Fruit fly (Drosophila melanogaster): ENCODE data around the gene TSG101.

Gene TSG101

dm6 chr3L:16800026-16800425 is 42.1 kb upstream of the TSG101 start (continued):
- TF ChIP-seq fru (optimal IDR thresholded peaks at IDR 0.05) (no peak), Asciz (GFP tag; optimal IDR thresholded peaks at IDR 0.05) (peak; percentile 20), Ets65A (GFP tag) (no peak), Atf-2 (GFP tag; optimal IDR thresholded peaks at IDR 0.05) (no peak), Nf-YB (GFP tag; optimal IDR thresholded peaks at IDR 0.05) (no peak), CG17568 (GFP tag; optimal IDR thresholded peaks at IDR 0.05) (no peak)

dm6 chr3L:16801499-16802452 is 40.3 kb upstream of the TSG101 start:
- TF ChIP-seq CG17328 (GFP tag; IDR thresholded peaks at IDR 0.05) (no peak), CG13296 (GFP tag; optimal IDR thresholded peaks at IDR 0.05) (no peak), salm (tag; optimal IDR thresholded peaks at IDR 0.05) (no peak), CG9727 (GFP tag; optimal IDR thresholded peaks at IDR 0.05) (peak; percentile 81), CG2199 (GFP tag; IDR thresholded peaks at IDR 0.05) (no peak; the same call in 2 of the 3 replicates), Six4 (GFP tag; optimal IDR thresholded peaks at IDR 0.05) (peak; percentile 32), phol (tag; optimal IDR thresholded peaks at IDR 0.05) (peak; percentile 70), Dll (GFP tag; IDR thresholded peaks at IDR 0.05; ENCODE audit: partially characterized antibody) (no peak), dmrt99B (tag; optimal IDR thresholded peaks at IDR 0.05) (peak; percentile 49), corto (GFP tag; optimal IDR thresholded peaks at IDR 0.05) (no peak), CG14710 (tag; optimal IDR thresholded peaks at IDR 0.05) (peak; percentile 67), CG5245 (GFP tag; optimal IDR thresholded peaks at IDR 0.05) (peak; percentile 53), Hr78 (GFP tag; optimal IDR thresholded peaks at IDR 0.05) (peak in 1 of 2 experiments; percentile 34), Opbp (GFP tag; IDR thresholded peaks at IDR 0.05; ENCODE audit: partially characterized antibody) (no peak), CG4328 (GFP tag; optimal IDR thresholded peaks at IDR 0.05) (no peak), maf-S (GFP tag; optimal IDR thresholded peaks at IDR 0.05) (no peak), Abd-B (GFP tag; optimal IDR thresholded peaks at IDR 0.05) (peak; percentile 28), her (GFP tag; optimal IDR thresholded peaks at IDR 0.05) (no peak), HLHmδ (GFP tag; optimal IDR thresholded peaks at IDR 0.05) (no peak), Elba2 (GFP tag; optimal IDR thresholded peaks at IDR 0.05) (no peak), danr (GFP tag; IDR thresholded peaks at IDR 0.05) (no peak), CG9797 (GFP tag; optimal IDR thresholded peaks at IDR 0.05) (no peak), ems (GFP tag; optimal IDR thresholded peaks at IDR 0.05) (no peak), onecut (GFP tag; IDR thresholded peaks at IDR 0.05) (no peak; the same call in 1 of the 2 replicates), CG7745 (tag; optimal IDR thresholded peaks at IDR 0.05) (peak; percentile 21), CG14050 (GFP tag; IDR thresholded peaks at IDR 0.05) (no peak), CG8765 (GFP tag; IDR thresholded peaks at IDR 0.05) (no peak), MTF-1 (GFP tag; optimal IDR thresholded peaks at IDR 0.05; ENCODE audit: borderline replicate concordance) (no peak), CG4617 (GFP tag; optimal IDR thresholded peaks at IDR 0.05; ENCODE audit: borderline replicate concordance) (peak; percentile 2), zfh1 (GFP tag; IDR thresholded peaks at IDR 0.05) (no peak), CG14860 (GFP tag; IDR thresholded peaks at IDR 0.05; ENCODE audit: partially characterized antibody) (no peak), Dek (tag; optimal IDR thresholded peaks at IDR 0.05) (no peak), CG7839 (tag; optimal IDR thresholded peaks at IDR 0.05) (peak; percentile 65), ash1 (GFP tag; optimal IDR thresholded peaks at IDR 0.05) (no peak), dimm (GFP tag; IDR thresholded peaks at IDR 0.05) (no peak), fu2 (GFP tag; optimal IDR thresholded peaks at IDR 0.05) (no peak), CG8388 (GFP tag; optimal IDR thresholded peaks at IDR 0.05) (no peak), CG10654 (GFP tag; optimal IDR thresholded peaks at IDR 0.05) (no peak), exex (tag; optimal IDR thresholded peaks at IDR 0.05) (peak; percentile 45), lola (GFP tag; optimal IDR thresholded peaks at IDR 0.05) (peak in 1 of 3 experiments; percentile 64)
